Worm (Caenorhabditis elegans) whole organism, L4 larva: ENCODE data around the gene T23B7.3.
"Not testable (repeated sequence)": the region's sequence is repeated elsewhere in the genome, so short reads cannot be mapped to it uniquely, and the experiment has no call there.

ENCODE experiments used
- F10B5.3 ChIP-seq: sonication (generic microtip); optimal IDR thresholded peaks from 2 replicates; lab custom pipeline; 2016; ENCODE audit warnings: mild to moderate bottlenecking, missing genetic modification characterization, missing compliant biosample characterization
- F44E2.7 ChIP-seq: fragments of 200-800 bp; sonication (Bioruptor generic); IDR thresholded peaks from 2 replicates; pipeline ENCODE4 v2.1.2; 2022; ENCODE audit warnings: missing genetic modification characterization, missing compliant biosample characterization
- ZK337.2 ChIP-seq: fragments of 200-800 bp; sonication (Bioruptor generic); IDR thresholded peaks from 2 replicates; pipeline ENCODE4 v1.3.6; 2022; ENCODE audit warnings: missing genetic modification reagents, missing genetic modification characterization, missing compliant biosample characterization
- arid-1 ChIP-seq: fragments of 200-800 bp; sonication (Bioruptor generic); conservative IDR thresholded peaks from 2 replicates; pipeline ENCODE4 v1.3.6; 2022; ENCODE audit warnings: missing genetic modification reagents, missing genetic modification characterization, missing compliant biosample characterization
- ceh-20 ChIP-seq: fragments of 200-800 bp; sonication (Bioruptor generic); IDR thresholded peaks from 2 replicates; pipeline ENCODE4 v1.3.6; 2022; ENCODE audit warnings: missing genetic modification reagents, missing genetic modification characterization, missing compliant biosample characterization
- daf-16 ChIP-seq, 3 experiments: sonication (generic microtip); optimal IDR thresholded peaks; 2 replicates each; lab custom pipeline; 2016 to 2017; ENCODE audit warnings: missing genetic modification characterization in 3 of 3, missing genetic modification reagents in 3 of 3, mild to moderate bottlenecking in 2 of 3, missing compliant biosample characterization in 2 of 3, missing biosample characterization in 1 of 3, moderate library complexity in 1 of 3
- daf-19 ChIP-seq: fragments of 200-800 bp; sonication (Bioruptor generic); conservative IDR thresholded peaks from 2 replicates; pipeline ENCODE4 v1.3.6; 2022; ENCODE audit warnings: missing genetic modification characterization, missing compliant biosample characterization
- daf-8 ChIP-seq: fragments of 200-800 bp; sonication (Bioruptor generic); IDR thresholded peaks from 2 replicates; pipeline ENCODE4 v1.3.6; 2022; ENCODE audit warnings: missing genetic modification characterization, missing compliant biosample characterization
- egl-27 ChIP-seq: sonication (generic microtip); optimal IDR thresholded peaks from 3 replicates; lab custom pipeline; 2017; ENCODE audit warnings: missing biosample characterization, missing genetic modification reagents, missing genetic modification characterization
- fkh-10 ChIP-seq: fragments of 150-350 bp; optimal IDR thresholded peaks from 2 replicates; lab custom pipeline; 2014; ENCODE audit warnings: missing biosample characterization, missing genetic modification reagents, missing genetic modification characterization
- hif-1 ChIP-seq, 2 experiments: sonication (generic microtip); optimal IDR thresholded peaks; 2 replicates each; lab custom pipeline; 2016 to 2017; ENCODE audit warnings: missing compliant biosample characterization in 2 of 2, missing genetic modification characterization in 2 of 2, missing genetic modification reagents in 2 of 2, missing genotype in 2 of 2, mild to moderate bottlenecking in 1 of 2
- hmg-1.1 ChIP-seq: fragments of 200-800 bp; sonication (Bioruptor generic); IDR thresholded peaks from 2 replicates; pipeline ENCODE4 v1.3.6; 2022; ENCODE audit warnings: missing genetic modification reagents, missing genetic modification characterization, missing compliant biosample characterization
- jun-1 ChIP-seq: fragments of 150-350 bp; optimal IDR thresholded peaks from 2 replicates; lab custom pipeline; 2014; ENCODE audit warnings: missing biosample characterization, missing genetic modification reagents, missing genetic modification characterization
- lin-39 ChIP-seq: fragments of 150-350 bp; optimal IDR thresholded peaks from 2 replicates; lab custom pipeline; 2014; ENCODE audit warnings: missing biosample characterization, missing genetic modification reagents, missing genetic modification characterization
- lsy-2 ChIP-seq, 2 experiments: fragments of 150-350 bp in 1 of 2; sonication (generic microtip) in 1 of 2; optimal IDR thresholded peaks; 2 replicates each; lab custom pipeline; 2014 to 2017; ENCODE audit warnings: missing biosample characterization in 2 of 2, missing genetic modification characterization in 2 of 2
- madf-5 ChIP-seq, 2 experiments: fragments of 200-800 bp; sonication (Bioruptor generic); IDR thresholded peaks; 2 replicates each; pipeline ENCODE4 v1.3.6; 2022; ENCODE audit warnings: missing compliant biosample characterization in 2 of 2, missing genetic modification characterization in 2 of 2
- madf-9 ChIP-seq: fragments of 200-800 bp; sonication (Bioruptor generic); conservative IDR thresholded peaks from 2 replicates; pipeline ENCODE4 v1.3.6; 2022; ENCODE audit warnings: missing genetic modification reagents, missing genetic modification characterization, missing compliant biosample characterization
- mxl-3 ChIP-seq: fragments of 200-800 bp; sonication (Bioruptor generic); optimal IDR thresholded peaks from 2 replicates; lab custom pipeline; 2018; ENCODE audit warnings: mild to moderate bottlenecking, missing genetic modification characterization, missing compliant biosample characterization
- nhr-28 ChIP-seq: fragments of 150-350 bp; optimal IDR thresholded peaks from 2 replicates; lab custom pipeline; 2014; ENCODE audit warnings: missing biosample characterization, missing genetic modification characterization
- nhr-48 ChIP-seq: sonication (generic microtip); optimal IDR thresholded peaks from 2 replicates; lab custom pipeline; 2016; ENCODE audit warnings: mild to moderate bottlenecking, missing genetic modification characterization, missing compliant biosample characterization
- nhr-6 ChIP-seq: fragments of 150-350 bp; optimal IDR thresholded peaks from 2 replicates; lab custom pipeline; 2014; ENCODE audit warnings: missing biosample characterization, missing genetic modification characterization
- nhr-76 ChIP-seq: fragments of 150-350 bp; optimal IDR thresholded peaks from 2 replicates; lab custom pipeline; 2014; ENCODE audit warnings: missing biosample characterization, missing genetic modification characterization
- set-16 ChIP-seq: fragments of 200-800 bp; sonication (Bioruptor generic); IDR thresholded peaks from 2 replicates; pipeline ENCODE4 v1.3.6; 2022; ENCODE audit warnings: missing genetic modification reagents, missing genetic modification characterization, missing compliant biosample characterization
- unc-39 ChIP-seq: sonication (generic microtip); optimal IDR thresholded peaks from 2 replicates; lab custom pipeline; 2017; ENCODE audit warnings: missing biosample characterization, missing genetic modification characterization
- unc-62 ChIP-seq, 3 experiments: fragments of 150-350 bp in 1 of 3; sonication (generic microtip); optimal IDR thresholded peaks in 2 of 3; peaks in 1 of 3; 1 replicate in 1 of 3; 2 replicates in 2 of 3; lab custom pipeline; 2014 to 2017; ENCODE audit warnings: missing biosample characterization in 3 of 3, missing genetic modification characterization in 3 of 3, missing genetic modification reagents in 3 of 3, missing genotype in 1 of 3
- zfp-3 ChIP-seq: fragments of 200-800 bp; sonication (Bioruptor generic); conservative IDR thresholded peaks from 2 replicates; pipeline ENCODE4 v1.3.6; 2022; ENCODE audit warnings: missing genetic modification reagents, missing genetic modification characterization, missing compliant biosample characterization
- ztf-11 ChIP-seq: fragments of 150-350 bp; optimal IDR thresholded peaks from 2 replicates; lab custom pipeline; 2014; ENCODE audit warnings: missing biosample characterization, missing genetic modification characterization

T23B7.3 gene

DNA sequence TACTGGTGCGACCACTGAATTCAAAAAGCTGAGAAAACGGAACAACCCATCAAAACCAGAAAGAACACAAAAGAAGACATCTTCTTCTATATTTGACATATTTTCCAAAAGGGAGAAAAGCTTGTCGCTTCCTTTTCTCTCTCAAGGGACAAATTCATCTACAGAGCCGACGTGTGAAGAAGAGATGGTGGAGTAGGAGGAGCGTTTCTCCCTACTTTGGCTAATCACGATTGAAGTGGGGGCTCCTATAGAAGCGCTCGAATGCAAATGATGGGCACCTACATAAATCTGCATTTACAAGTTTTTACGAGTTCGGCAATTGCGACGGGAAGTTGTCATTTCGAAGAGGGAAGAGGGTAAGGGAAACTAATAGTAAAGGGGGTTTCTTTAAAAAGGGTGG is 43.7 kb upstream of the T23B7.3 start:
- TF ChIP-seq jun-1 (tag; lab: Kevin White, UChicago) (no peak), unc-39 (no peak), mxl-3 (GFP tag; lab: Kevin White, UChicago) (no peak), ZK337.2 (GFP tag; lab: Robert Waterston, UW) (no peak), ceh-20 (GFP tag; lab: Robert Waterston, UW) (peak; percentile 35; the same call in 1 of the 2 replicates), lsy-2 (tag; optimal IDR thresholded peaks at IDR 0.05; lab: Kevin White, UChicago) (peak in 1 of 2 experiments; percentile 16), unc-62 (GFP tag; optimal IDR thresholded peaks at IDR 0.05 in 1 of 2; lab: Kevin White, UChicago) (peak in 1 of 2 experiments; percentile 81), unc-62 (tag; optimal IDR thresholded peaks at IDR 0.05; lab: Kevin White, UChicago) (no peak)

DNA sequence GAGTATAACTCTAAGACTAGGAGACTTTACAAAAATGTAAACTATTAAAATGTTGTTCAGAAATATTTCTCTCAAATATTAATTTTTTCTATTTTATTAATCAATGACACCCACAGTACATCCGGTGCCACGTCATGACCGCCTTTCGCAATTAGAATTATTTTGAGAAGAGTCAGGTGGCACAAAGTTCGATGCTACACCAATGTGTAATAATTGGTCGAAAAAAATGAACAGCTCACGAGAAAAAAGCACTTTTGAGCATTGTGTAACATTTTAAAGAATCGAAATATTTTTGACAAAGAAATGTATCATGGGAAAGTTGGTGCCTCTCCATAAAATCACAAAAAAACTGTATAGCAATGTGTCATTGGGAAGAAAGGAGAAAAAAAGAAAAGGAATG is 43.3 kb upstream of the T23B7.3 start:
- TF ChIP-seq F10B5.3 (tag; lab: Kevin White, UChicago) (no peak), daf-16 (GFP tag; optimal IDR thresholded peaks at IDR 0.05; lab: Kevin White, UChicago) (peak in 1 of 2 experiments; percentile 18), daf-16 (tag; optimal IDR thresholded peaks at IDR 0.05; lab: Kevin White, UChicago) (no peak)
- TF ChIP-seq, all 104 proteins: peak for 1

DNA sequence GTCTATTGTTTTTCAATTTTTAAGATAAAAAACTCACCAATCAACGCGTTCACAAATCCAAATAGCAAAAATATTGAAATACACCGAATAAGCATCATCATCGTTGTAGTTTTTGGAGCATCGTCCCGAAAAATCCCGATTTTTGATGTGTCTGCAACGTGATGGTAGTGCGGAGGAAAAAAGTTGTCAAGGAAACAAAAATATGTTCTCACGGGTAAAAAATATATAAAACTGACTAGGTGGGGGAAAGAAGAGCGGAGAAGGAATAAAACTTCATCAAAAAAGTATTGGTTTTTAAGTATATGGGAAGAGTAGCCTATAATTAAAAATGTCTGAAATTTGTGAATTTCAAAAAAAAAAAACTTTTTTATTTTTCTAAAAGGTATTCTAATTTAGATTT is 38.0 kb upstream of the T23B7.3 start, which contains the start of gene rig-6:
Gene rig-6, minus strand, starts transcription at position 101 of the 400 bp plus-strand sequence.
- TF ChIP-seq nhr-6 (tag; lab: Kevin White, UChicago) (no peak), madf-9 (no peak), daf-16 (GFP tag; optimal IDR thresholded peaks at IDR 0.05; lab: Kevin White, UChicago) (no peak), daf-16 (tag; optimal IDR thresholded peaks at IDR 0.05; lab: Kevin White, UChicago) (no peak), lin-39 (no peak), hmg-1.1 (GFP tag; lab: Robert Waterston, UW) (no peak), hif-1 (tag; optimal IDR thresholded peaks at IDR 0.05; lab: Kevin White, UChicago) (no peak)

DNA sequence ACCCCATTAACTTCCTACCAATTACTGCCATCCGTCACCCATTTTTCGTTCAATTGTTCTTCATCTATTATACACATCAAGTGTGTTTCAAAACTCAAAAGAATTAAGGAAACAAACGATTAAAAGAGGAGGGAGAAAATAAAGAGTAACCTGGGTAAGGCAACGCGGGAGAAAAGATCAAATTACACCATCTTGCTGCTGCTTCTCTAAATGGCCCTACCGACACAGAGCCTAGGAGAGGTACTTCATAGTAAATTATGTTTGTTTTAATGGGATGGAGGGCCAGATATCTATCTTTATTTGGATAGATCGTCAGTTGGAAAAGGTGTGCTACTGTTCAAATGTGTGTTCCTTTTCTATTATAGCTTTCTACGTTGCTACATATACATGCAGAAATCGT is 34.6 kb upstream of the T23B7.3 start:
- TF ChIP-seq egl-27 (tag; lab: Kevin White, UChicago), result no peak

DNA sequence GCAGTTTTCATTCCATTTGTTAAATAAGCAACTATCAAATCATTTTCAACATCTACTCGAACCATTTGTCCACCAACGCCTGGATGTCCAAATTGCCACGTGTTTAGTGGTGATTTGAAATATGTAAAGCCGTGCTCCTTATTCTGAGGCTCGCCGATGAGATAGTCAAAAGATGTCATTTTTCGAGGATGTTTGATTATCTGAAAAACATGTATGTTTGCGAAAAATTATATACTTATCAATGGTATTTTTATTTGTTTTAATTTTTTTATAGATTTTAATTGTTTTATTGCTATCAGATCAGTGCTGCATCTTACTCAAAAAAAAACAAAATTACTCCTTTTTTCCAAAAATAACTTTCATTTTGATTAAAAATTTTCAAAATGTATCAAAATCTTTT is 31.2 kb upstream of the T23B7.3 start:
- TF ChIP-seq unc-62 (GFP tag; optimal IDR thresholded peaks at IDR 0.05 in 1 of 2; lab: Kevin White, UChicago), result peak in 1 of 2 experiments; percentile 94
- no peak for TF ChIP-seq unc-62 (tag; optimal IDR thresholded peaks at IDR 0.05; lab: Kevin White, UChicago)
- TF ChIP-seq madf-5 (GFP tag; IDR thresholded peaks at IDR 0.05; lab: Robert Waterston, UW), result no peak

DNA sequence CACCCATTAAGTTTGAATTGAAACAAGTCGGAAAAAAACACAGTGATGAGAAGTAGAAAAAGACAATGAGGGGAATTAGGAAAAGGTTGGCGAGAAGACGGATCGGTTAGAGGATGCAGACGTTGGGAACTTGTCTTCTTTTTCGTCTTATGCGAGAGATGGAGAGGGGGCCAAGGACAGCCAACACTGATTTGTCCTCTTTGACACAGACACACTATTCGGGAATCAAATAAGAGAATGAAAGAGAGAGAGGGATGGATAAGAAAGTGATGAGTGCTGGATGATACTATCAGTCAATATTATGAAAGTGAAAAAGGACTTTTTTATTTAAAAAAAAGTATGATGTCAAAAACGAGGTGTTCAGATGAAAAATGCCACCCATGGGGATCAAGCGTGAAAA is 28.2 kb upstream of the T23B7.3 start, which contains the start of gene lact-5:
Gene lact-5, minus strand, starts transcription at position 1 of the 400 bp plus-strand sequence.
- TF ChIP-seq ztf-11 (tag; lab: Kevin White, UChicago) (no peak), set-16 (no peak), nhr-48 (tag; lab: Kevin White, UChicago) (peak; percentile 46), mxl-3 (GFP tag; lab: Kevin White, UChicago) (peak; percentile 22), nhr-28 (tag; lab: Kevin White, UChicago) (peak; percentile 64)

DNA sequence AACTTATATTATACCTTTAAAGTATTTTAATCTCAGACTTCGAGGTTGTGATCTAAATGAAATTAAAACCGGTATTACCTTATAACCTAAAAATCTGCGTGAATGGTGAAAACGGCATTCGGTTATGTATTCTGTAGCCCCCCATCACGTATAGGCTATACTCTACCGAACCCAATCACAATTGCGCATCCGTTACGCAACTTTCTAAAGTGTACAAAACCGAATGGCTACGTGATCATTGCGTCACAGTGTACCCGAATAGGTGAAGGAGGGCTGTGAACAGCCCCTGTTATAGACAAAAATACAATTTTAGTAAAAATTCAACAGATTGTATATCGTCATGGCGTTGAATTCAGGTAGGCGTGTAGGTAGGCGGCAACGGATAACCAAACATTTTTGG is 27.4 kb upstream of the T23B7.3 start:
- TF ChIP-seq hmg-1.1 (GFP tag; lab: Robert Waterston, UW) (no peak), zfp-3 (no peak), F44E2.7 (GFP tag; lab: Robert Waterston, UW) (no peak), fkh-10 (GFP tag; lab: Kevin White, UChicago) (no peak), ZK337.2 (GFP tag; lab: Robert Waterston, UW) (no peak), nhr-76 (no peak), nhr-28 (tag; lab: Kevin White, UChicago) (peak; percentile 87), daf-19 (GFP tag; lab: Robert Waterston, UW) (no peak)
- TF ChIP-seq, all 104 proteins: peak for 1

DNA sequence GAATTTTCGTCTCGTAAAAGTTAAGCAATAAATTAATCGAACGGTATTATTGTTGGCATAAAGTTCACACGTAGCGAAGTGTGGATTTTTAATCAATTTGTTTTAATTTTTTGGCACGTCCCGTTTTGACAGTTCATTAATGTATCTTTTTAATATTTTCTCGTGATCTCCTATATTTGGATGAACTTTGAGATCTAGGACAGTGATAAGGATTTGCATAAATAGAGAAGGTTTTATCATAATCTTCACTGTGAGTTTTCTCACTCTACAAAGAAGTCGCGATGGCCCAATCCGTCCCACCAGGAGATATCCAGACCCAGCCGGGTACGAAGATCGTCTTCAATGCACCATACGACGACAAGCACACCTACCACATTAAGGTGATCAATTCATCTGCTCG is 24.9 kb upstream of the T23B7.3 start, which contains the start of the genes C33F10.8 and msp-40:
Gene C33F10.8, minus strand, starts transcription at position 101 of the 400 bp plus-strand sequence.
Gene msp-40, plus strand, starts transcription at position 282 of the 400 bp plus-strand sequence.
- not testable (repeated sequence) for TF ChIP-seq arid-1 (GFP tag; lab: Robert Waterston, UW); daf-8 (GFP tag; lab: Robert Waterston, UW); ztf-11 (tag; lab: Kevin White, UChicago)
